Fruit fly (Drosophila melanogaster): ENCODE measurements around the gene CG18581.
A peak's percentile ranks its signal among the peaks of the same experiment; 100 is the strongest.

DNA sequence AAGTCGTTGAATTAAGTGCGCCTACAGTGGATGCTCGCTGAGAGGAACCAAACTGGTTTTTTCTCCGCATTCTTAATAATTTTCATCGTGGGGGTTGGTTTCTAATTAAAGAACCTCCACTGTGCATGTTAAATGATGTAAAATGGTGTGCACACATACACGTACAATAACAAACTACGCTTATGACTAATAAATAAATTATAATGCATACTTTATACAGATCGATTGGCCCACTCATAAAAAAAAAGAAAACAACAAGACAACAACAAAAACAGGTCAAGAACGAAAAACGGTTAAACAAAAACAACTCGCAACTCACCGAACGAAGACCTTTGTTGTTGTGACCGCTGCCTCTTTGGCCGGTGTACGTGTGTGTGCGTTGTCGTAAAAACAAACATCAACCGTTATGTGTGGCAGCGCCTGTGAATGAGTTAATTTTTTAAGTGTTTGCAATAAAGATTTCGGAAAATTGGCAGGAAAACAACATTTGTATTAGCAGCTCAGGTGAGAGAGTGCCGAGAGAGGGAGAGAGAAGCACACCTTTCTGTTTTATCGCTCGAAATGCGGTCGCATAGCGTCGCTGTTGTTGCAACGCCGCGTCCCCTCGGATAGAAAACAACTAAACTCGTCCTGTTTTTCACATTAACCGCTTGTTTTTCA is 44.0 kb upstream of the CG18581 start:
- TF ChIP-seq Mio (GFP tag; optimal IDR thresholded peaks at IDR 0.05) (no peak), tai (GFP tag; optimal IDR thresholded peaks at IDR 0.05) (no peak), dmrt93B (GFP tag; optimal IDR thresholded peaks at IDR 0.05) (no peak), Hnf4 (GFP tag; optimal IDR thresholded peaks at IDR 0.05) (no peak), brk (GFP tag; optimal IDR thresholded peaks at IDR 0.05) (peak; percentile 26), HLH106 (tag; optimal IDR thresholded peaks at IDR 0.05) (no peak), CG9705 (GFP tag; optimal IDR thresholded peaks at IDR 0.05) (peak; percentile 4), fru (GFP tag; optimal IDR thresholded peaks at IDR 0.05) (peak; percentile 18), usp (GFP tag; optimal IDR thresholded peaks at IDR 0.05) (no peak), h (GFP tag; optimal IDR thresholded peaks at IDR 0.05) (peak; percentile 50)

All from whole organism, wandering third instar larva.